Worm (Caenorhabditis elegans) whole organism, L3 larva: Measurements from ENCODE around the gene txt-12.

Source experiments
- nhr-12 ChIP-seq: fragments of 150-350 bp; optimal IDR thresholded peaks from 2 replicates; lab custom pipeline; 2014; ENCODE audit warnings: missing biosample characterization, missing genetic modification characterization
- pha-4 ChIP-seq: fragments of 150-350 bp; optimal IDR thresholded peaks from 2 replicates; lab custom pipeline; 2014; ENCODE audit warnings: missing biosample characterization, missing genetic modification reagents, missing genetic modification characterization
- unc-39 ChIP-seq: sonication (generic microtip); optimal IDR thresholded peaks from 4 replicates; lab custom pipeline; 2017; ENCODE audit warnings: missing biosample characterization, missing genetic modification characterization
- ztf-4 ChIP-seq: fragments of 150-350 bp; optimal IDR thresholded peaks from 2 replicates; lab custom pipeline; 2014; ENCODE audit warnings: missing biosample characterization, missing genetic modification characterization

DNA sequence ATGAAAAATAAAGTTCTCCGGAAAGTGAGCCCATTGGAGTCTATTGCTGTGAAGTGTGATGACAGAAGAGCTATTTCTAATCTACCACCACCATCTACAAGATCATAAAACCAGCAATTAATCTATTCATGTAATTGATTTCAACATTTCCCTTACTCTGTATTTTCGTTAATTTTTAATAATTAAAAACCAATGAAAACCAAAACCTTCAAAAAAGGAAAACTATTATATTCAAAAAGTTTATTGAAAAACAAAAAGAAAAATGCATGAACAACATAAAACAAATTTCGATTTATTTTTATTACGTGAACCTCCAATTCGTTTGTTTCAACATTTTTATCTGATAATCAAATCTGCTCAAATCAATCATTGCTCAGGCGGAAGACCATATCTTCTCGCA is 6.7 kb downstream of the txt-12 start, which contains the start of gene C01G10.1:
- TF ChIP-seq ztf-4 = no peak
- TF ChIP-seq unc-39 (tag; lab: Kevin White, UChicago) = no peak
- TF ChIP-seq pha-4 (tag; lab: Kevin White, UChicago) = no peak
- no peak for TF ChIP-seq nhr-12
